Worm (Caenorhabditis elegans) whole organism, L4/young adult: ENCODE results near the gene hlh-8.

Experiments
- W03F9.2 ChIP-seq: fragments of 150-350 bp; optimal IDR thresholded peaks from 2 replicates; lab custom pipeline; 2014; ENCODE audit warnings: missing biosample characterization, missing genetic modification characterization
- dao-5 ChIP-seq: sonication (generic microtip); optimal IDR thresholded peaks from 2 replicates; lab custom pipeline; 2016; ENCODE audit warnings: missing genotype, missing genetic modification characterization, moderate library complexity, missing compliant biosample characterization

ce11 chrX:8162793-8163192, 46.5 kb downstream of the hlh-8 start, which contains the start of gene F22F1.3:
- no peak for TF ChIP-seq W03F9.2 (tag; lab: Kevin White, UChicago)
- TF ChIP-seq dao-5 (tag; lab: Kevin White, UChicago): no peak
